Worm (Caenorhabditis elegans) whole organism, L1 larva: Measurements from ENCODE around the gene Y40B10A.9.

Experiments
- C16A3.4 ChIP-seq: fragments of 150-350 bp; optimal IDR thresholded peaks from 2 replicates; lab custom pipeline; 2014; ENCODE audit warnings: missing biosample characterization, missing genetic modification characterization
- F16B12.6 ChIP-seq: fragments of 150-350 bp; optimal IDR thresholded peaks from 2 replicates; lab custom pipeline; 2014; ENCODE audit warnings: missing biosample characterization, missing genetic modification characterization
- Y116A8C.19 ChIP-seq: sonication (generic microtip); optimal IDR thresholded peaks from 2 replicates; lab custom pipeline; 2016; ENCODE audit warnings: missing compliant biosample characterization, missing genetic modification characterization, borderline replicate concordance
- alr-1 ChIP-seq: fragments of 200-800 bp; sonication (Bioruptor generic); optimal IDR thresholded peaks from 2 replicates; lab custom pipeline; 2018; ENCODE audit warnings: borderline replicate concordance, mild to moderate bottlenecking, missing genetic modification characterization, missing compliant biosample characterization
- ama-1 ChIP-seq: fragments of 150-350 bp; optimal IDR thresholded peaks from 2 replicates; lab custom pipeline; 2014
- ceh-63 ChIP-seq: fragments of 200-800 bp; sonication (Bioruptor generic); optimal IDR thresholded peaks from 2 replicates; lab custom pipeline; 2018; ENCODE audit warnings: mild to moderate bottlenecking, missing genetic modification characterization, missing compliant biosample characterization
- ceh-8 ChIP-seq: fragments of 200-800 bp; sonication (Bioruptor generic); optimal IDR thresholded peaks from 2 replicates; lab custom pipeline; 2018; ENCODE audit warnings: mild to moderate bottlenecking, missing genetic modification characterization, moderate library complexity, missing compliant biosample characterization
- ceh-82 ChIP-seq, 3 experiments: fragments of 150-350 bp in 1 of 3; sonication (generic microtip) in 2 of 3; optimal IDR thresholded peaks; 2 replicates each; lab custom pipeline; 2014 to 2017; ENCODE audit warnings: missing biosample characterization in 3 of 3, missing genetic modification characterization in 3 of 3
- ceh-88 ChIP-seq: fragments of 200-800 bp; sonication (Bioruptor generic); IDR thresholded peaks from 2 replicates; pipeline ENCODE4 v1.3.6; 2022; ENCODE audit warnings: missing genetic modification characterization, missing compliant biosample characterization
- ces-1 ChIP-seq: fragments of 150-350 bp; optimal IDR thresholded peaks from 2 replicates; lab custom pipeline; 2014; ENCODE audit warnings: missing biosample characterization, missing genetic modification reagents, missing genetic modification characterization
- dpl-1 ChIP-seq, 3 experiments: fragments of 150-350 bp in 2 of 3; sonication (generic microtip) in 1 of 3; optimal IDR thresholded peaks; 2 replicates each; lab custom pipeline; 2014 to 2017; ENCODE audit warnings: missing biosample characterization in 3 of 3, missing genetic modification characterization in 3 of 3, missing genetic modification reagents in 3 of 3
- efl-1 ChIP-seq, 4 experiments: fragments of 150-350 bp; optimal IDR thresholded peaks in 3 of 4; peaks in 1 of 4; 1 replicate in 1 of 4; 2 replicates in 3 of 4; lab custom pipeline; 2014; ENCODE audit warnings: missing biosample characterization in 2 of 4, missing genetic modification characterization in 2 of 4, missing genetic modification reagents in 2 of 4
- elt-2 ChIP-seq: sonication (generic microtip); optimal IDR thresholded peaks from 2 replicates; lab custom pipeline; 2016; ENCODE audit warnings: missing genetic modification characterization, mild to moderate bottlenecking, inconsistent platforms, missing compliant biosample characterization, missing genetic modification reagents
- ets-5 ChIP-seq: fragments of 200-800 bp; sonication (Bioruptor generic); IDR thresholded peaks from 2 replicates; pipeline ENCODE4 v1.3.6; 2022; ENCODE audit warnings: missing genetic modification characterization, missing compliant biosample characterization
- fkh-4 ChIP-seq: sonication (generic microtip); optimal IDR thresholded peaks from 2 replicates; lab custom pipeline; 2016; ENCODE audit warnings: missing compliant biosample characterization, missing genetic modification characterization, borderline replicate concordance
- fkh-8 ChIP-seq: sonication (generic microtip); optimal IDR thresholded peaks from 2 replicates; lab custom pipeline; 2016; ENCODE audit warnings: mild to moderate bottlenecking, missing genetic modification characterization, missing compliant biosample characterization
- hlh-17 ChIP-seq: fragments of 200-800 bp; sonication (Bioruptor generic); optimal IDR thresholded peaks from 2 replicates; lab custom pipeline; 2018; ENCODE audit warnings: missing genetic modification characterization, mild to moderate bottlenecking, missing compliant biosample characterization, moderate library complexity, borderline replicate concordance
- isw-1 ChIP-seq: fragments of 200-800 bp; sonication (Bioruptor generic); IDR thresholded peaks from 2 replicates; pipeline ENCODE4 v1.3.6; 2022; ENCODE audit warnings: missing genetic modification characterization, missing compliant biosample characterization
- lin-13 ChIP-seq: fragments of 150-350 bp; optimal IDR thresholded peaks from 2 replicates; lab custom pipeline; 2014; ENCODE audit warnings: missing biosample characterization, missing genetic modification reagents, missing genetic modification characterization
- lin-14 ChIP-seq: fragments of 200-800 bp; sonication (Bioruptor generic); optimal IDR thresholded peaks from 2 replicates; lab custom pipeline; 2018; ENCODE audit warnings: mild to moderate bottlenecking, missing genetic modification characterization, moderate library complexity, missing compliant biosample characterization
- lin-15B ChIP-seq: fragments of 150-350 bp; sonication (generic microtip); optimal IDR thresholded peaks from 3 replicates; lab custom pipeline; 2014; ENCODE audit warnings: missing biosample characterization, missing genetic modification characterization
- lin-35 ChIP-seq, 2 experiments: fragments of 150-350 bp; optimal IDR thresholded peaks; 2 replicates each; lab custom pipeline; 2014; ENCODE audit warnings: missing biosample characterization in 2 of 2, missing genetic modification characterization in 2 of 2, missing genetic modification reagents in 2 of 2
- lin-39 ChIP-seq: fragments of 150-350 bp; optimal IDR thresholded peaks from 2 replicates; lab custom pipeline; 2014; ENCODE audit warnings: missing biosample characterization, missing genetic modification reagents, missing genetic modification characterization
- lir-3 ChIP-seq: sonication (generic microtip); optimal IDR thresholded peaks from 2 replicates; lab custom pipeline; 2016; ENCODE audit warnings: mild to moderate bottlenecking, missing genetic modification characterization, moderate library complexity, missing compliant biosample characterization; ENCODE audit not compliant: poor library complexity
- mdl-1 ChIP-seq, 2 experiments: fragments of 150-350 bp; optimal IDR thresholded peaks; 2 replicates each; lab custom pipeline; 2014 to 2017; ENCODE audit warnings: missing biosample characterization in 2 of 2, missing genetic modification characterization in 2 of 2, inconsistent platforms in 1 of 2
- mep-1 ChIP-seq: fragments of 150-350 bp; optimal IDR thresholded peaks from 2 replicates; lab custom pipeline; 2014; ENCODE audit warnings: missing biosample characterization, missing genetic modification characterization
- nhr-19 ChIP-seq: fragments of 200-800 bp; sonication (Bioruptor generic); conservative IDR thresholded peaks from 2 replicates; pipeline ENCODE4 v1.3.6; 2022; ENCODE audit warnings: missing genetic modification characterization, missing compliant biosample characterization
- nhr-20 ChIP-seq: sonication (generic microtip); optimal IDR thresholded peaks from 2 replicates; lab custom pipeline; 2016; ENCODE audit warnings: mild to moderate bottlenecking, missing genetic modification characterization, missing compliant biosample characterization
- nhr-28 ChIP-seq: fragments of 150-350 bp; optimal IDR thresholded peaks from 2 replicates; lab custom pipeline; 2014; ENCODE audit warnings: missing biosample characterization, missing genetic modification characterization
- nhr-47 ChIP-seq: sonication (generic microtip); optimal IDR thresholded peaks from 2 replicates; lab custom pipeline; 2016; ENCODE audit warnings: mild to moderate bottlenecking, missing genetic modification characterization, moderate library complexity, missing compliant biosample characterization
- nhr-71 ChIP-seq: sonication (generic microtip); optimal IDR thresholded peaks from 2 replicates; lab custom pipeline; 2016; ENCODE audit warnings: mild to moderate bottlenecking, missing genetic modification characterization, moderate library complexity, missing compliant biosample characterization
- skn-1 ChIP-seq: fragments of 150-350 bp; optimal IDR thresholded peaks from 2 replicates; lab custom pipeline; 2014; ENCODE audit warnings: missing biosample characterization, missing genetic modification characterization
- snpc-4 ChIP-seq: fragments of 150-350 bp; optimal IDR thresholded peaks from 2 replicates; lab custom pipeline; 2014; ENCODE audit warnings: missing biosample characterization, missing genetic modification characterization
- snu-23 ChIP-seq: sonication (generic microtip); optimal IDR thresholded peaks from 2 replicates; lab custom pipeline; 2016; ENCODE audit warnings: missing genetic modification characterization, missing compliant biosample characterization
- sox-4 ChIP-seq: sonication (generic microtip); optimal IDR thresholded peaks from 2 replicates; lab custom pipeline; 2016; ENCODE audit warnings: missing genetic modification characterization, missing compliant biosample characterization
- sptf-1 ChIP-seq: fragments of 150-350 bp; optimal IDR thresholded peaks from 2 replicates; lab custom pipeline; 2014; ENCODE audit warnings: missing biosample characterization, missing genetic modification characterization
- tbx-2 ChIP-seq: sonication (generic microtip); optimal IDR thresholded peaks from 2 replicates; lab custom pipeline; 2016; ENCODE audit warnings: missing genetic modification characterization, missing compliant biosample characterization
- unc-62 ChIP-seq: fragments of 150-350 bp; optimal IDR thresholded peaks from 2 replicates; lab custom pipeline; 2014; ENCODE audit warnings: missing biosample characterization, missing genetic modification reagents, missing genetic modification characterization
- unc-98 ChIP-seq: fragments of 200-800 bp; sonication (Bioruptor generic); IDR thresholded peaks from 2 replicates; pipeline ENCODE4 v1.3.6; 2022; ENCODE audit warnings: missing genetic modification characterization, missing compliant biosample characterization
- zag-1 ChIP-seq: fragments of 150-350 bp; optimal IDR thresholded peaks from 2 replicates; lab custom pipeline; 2014; ENCODE audit warnings: missing biosample characterization, missing genetic modification characterization
- ztf-4 ChIP-seq: fragments of 150-350 bp; optimal IDR thresholded peaks from 2 replicates; lab custom pipeline; 2014; ENCODE audit warnings: missing biosample characterization, missing genetic modification characterization

Y40B10A.9 gene

DNA sequence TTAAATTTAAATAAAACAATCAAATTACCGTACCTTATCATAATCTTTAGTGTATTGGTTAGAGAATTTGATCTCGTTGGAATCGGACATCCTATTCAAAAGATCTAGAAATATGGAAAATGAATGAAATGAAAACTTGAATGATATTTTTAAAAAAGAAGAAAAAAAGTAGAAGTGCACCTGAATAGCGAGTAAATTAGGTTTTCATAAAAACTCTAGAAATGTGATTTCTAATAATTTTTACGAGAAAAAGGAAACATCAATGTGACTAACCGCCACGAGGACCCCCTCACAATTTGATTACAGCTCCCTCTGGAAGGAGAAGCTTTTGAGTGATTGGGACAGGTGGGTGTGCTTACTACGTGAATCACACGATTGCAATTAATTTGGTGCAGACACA lies 26.8 kb downstream of the Y40B10A.9 start, which contains the start of gene Y40B10A.5:
Gene Y40B10A.5, minus strand, starts transcription at position 101 of the 400 bp plus-strand sequence.
- TF ChIP-seq nhr-28 (tag; lab: Kevin White, UChicago) (no peak), ets-5 (GFP tag; lab: Robert Waterston, UW) (no peak), ceh-8 (GFP tag; lab: Kevin White, UChicago) (peak; percentile 6), ceh-82 (tag; optimal IDR thresholded peaks at IDR 0.05; lab: Kevin White, UChicago) (no peak), fkh-8 (tag; lab: Kevin White, UChicago) (peak; percentile 27), mep-1 (tag; lab: Kevin White, UChicago) (no peak), nhr-47 (tag; lab: Kevin White, UChicago) (peak; percentile 26), unc-98 (GFP tag; lab: Robert Waterston, UW) (no peak), tbx-2 (no peak), ces-1 (GFP tag; lab: Kevin White, UChicago) (no peak), nhr-20 (tag; lab: Kevin White, UChicago) (no peak), ztf-4 (tag; lab: Kevin White, UChicago) (no peak), sptf-1 (tag; lab: Kevin White, UChicago) (no peak), lin-14 (GFP tag; lab: Kevin White, UChicago) (no peak), lin-13 (GFP tag; lab: Kevin White, UChicago) (no peak), dpl-1 (GFP tag; optimal IDR thresholded peaks at IDR 0.05; lab: Kevin White, UChicago) (no peak), ceh-88 (GFP tag; lab: Robert Waterston, UW) (no peak)

DNA sequence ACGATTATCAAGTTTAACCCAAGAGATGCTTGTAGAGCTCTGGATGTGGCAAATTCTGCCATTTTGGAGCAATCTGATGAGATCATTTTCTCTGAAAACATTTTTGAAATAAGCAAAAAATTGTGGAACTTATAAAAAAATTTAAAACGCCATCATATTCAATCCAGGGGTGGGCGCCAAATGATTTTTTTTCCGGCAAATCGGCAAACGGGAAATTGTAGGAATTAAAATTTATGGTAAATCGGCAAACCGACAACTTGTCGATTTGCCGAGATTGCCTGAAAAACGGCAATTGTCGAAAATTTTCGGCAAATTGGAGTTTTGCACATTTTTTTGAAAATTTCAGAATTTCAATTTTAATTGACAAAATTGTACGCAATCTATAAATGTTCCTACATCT lies 37.2 kb downstream of the Y40B10A.9 start, which contains the start of gene srab-23:
Gene srab-23, minus strand, starts transcription at position 101 of the 400 bp plus-strand sequence.
- TF ChIP-seq C16A3.4 (tag; lab: Kevin White, UChicago), result no peak
- TF ChIP-seq alr-1 (tag; lab: Kevin White, UChicago), result no peak
- TF ChIP-seq snu-23 (GFP tag; lab: Kevin White, UChicago), result no peak
- no peak for TF ChIP-seq ceh-63 (GFP tag; lab: Kevin White, UChicago)
- TF ChIP-seq ceh-82 (tag; optimal IDR thresholded peaks at IDR 0.05; lab: Kevin White, UChicago), result no peak
- no peak for TF ChIP-seq lin-35 (GFP tag; optimal IDR thresholded peaks at IDR 0.05; lab: Kevin White, UChicago)

- TF ChIP-seq fkh-4 (tag; lab: Kevin White, UChicago) (no peak), lin-15B (tag; lab: Kevin White, UChicago) (no peak), mdl-1 (tag; optimal IDR thresholded peaks at IDR 0.05; lab: Kevin White, UChicago) (no peak), dpl-1 (GFP tag; optimal IDR thresholded peaks at IDR 0.05; lab: Kevin White, UChicago) (no peak), unc-62 (no peak), F16B12.6 (tag; lab: Kevin White, UChicago) (no peak), nhr-71 (tag; lab: Kevin White, UChicago) (no peak), hlh-17 (GFP tag; lab: Kevin White, UChicago) (no peak), snpc-4 (tag; lab: Kevin White, UChicago) (no peak), mep-1 (tag; lab: Kevin White, UChicago) (no peak), fkh-8 (tag; lab: Kevin White, UChicago) (no peak), isw-1 (GFP tag; lab: Robert Waterston, UW) (no peak), ceh-82 (tag; optimal IDR thresholded peaks at IDR 0.05; lab: Kevin White, UChicago) (no peak), skn-1 (tag; lab: Kevin White, UChicago) (no peak), lir-3 (tag; lab: Kevin White, UChicago) (no peak), snu-23 (GFP tag; lab: Kevin White, UChicago) (no peak), ama-1 (no peak), sox-4 (no peak)
Observed at ce11 chrV:2031454-2031853, 41.3 kb downstream of the Y40B10A.9 start, which contains the start of gene hil-6. hil-6 (minus strand) TSS chrV:2031554.

DNA sequence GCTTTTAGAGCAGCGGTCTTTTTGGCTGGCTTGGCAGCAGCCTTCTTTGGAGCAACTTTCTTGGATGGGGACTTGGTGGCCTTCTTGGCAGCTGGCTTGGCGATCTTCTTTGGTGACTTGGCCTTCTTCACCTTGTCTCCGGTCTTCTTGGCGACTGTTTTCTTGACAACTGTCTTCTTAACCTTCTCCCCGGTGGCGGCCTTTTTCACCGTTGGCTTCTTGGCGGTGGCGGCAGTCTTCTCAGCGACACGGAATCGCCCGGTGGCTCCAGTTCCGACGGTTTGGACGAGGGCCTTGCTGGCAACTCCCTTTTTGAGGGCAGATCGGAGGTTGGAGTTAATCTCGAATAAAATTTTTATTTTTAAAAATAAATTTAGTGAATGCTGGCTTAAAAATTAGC lies 42.0 kb downstream of the Y40B10A.9 start:
- no peak for TF ChIP-seq zag-1 (tag; lab: Kevin White, UChicago)
- TF ChIP-seq lin-39 (tag; lab: Kevin White, UChicago), result no peak
- TF ChIP-seq elt-2 (tag; lab: Kevin White, UChicago), result no peak
- no peak for TF ChIP-seq nhr-19 (GFP tag; lab: Robert Waterston, UW)
- no peak for TF ChIP-seq ztf-4 (tag; lab: Kevin White, UChicago)
- no peak for TF ChIP-seq efl-1 (optimal IDR thresholded peaks at IDR 0.05; lab: Kevin White, UChicago)
- TF ChIP-seq efl-1 (GFP tag; optimal IDR thresholded peaks at IDR 0.05 in 1 of 2; lab: Kevin White, UChicago), result peak in 1 of 2 experiments; percentile 10
- TF ChIP-seq Y116A8C.19 (tag; lab: Kevin White, UChicago), result no peak
- TF ChIP-seq, all 84 proteins: peak for 1
